Fruit fly (Drosophila melanogaster): ENCODE measurements around the gene Ir67b.

DNA sequence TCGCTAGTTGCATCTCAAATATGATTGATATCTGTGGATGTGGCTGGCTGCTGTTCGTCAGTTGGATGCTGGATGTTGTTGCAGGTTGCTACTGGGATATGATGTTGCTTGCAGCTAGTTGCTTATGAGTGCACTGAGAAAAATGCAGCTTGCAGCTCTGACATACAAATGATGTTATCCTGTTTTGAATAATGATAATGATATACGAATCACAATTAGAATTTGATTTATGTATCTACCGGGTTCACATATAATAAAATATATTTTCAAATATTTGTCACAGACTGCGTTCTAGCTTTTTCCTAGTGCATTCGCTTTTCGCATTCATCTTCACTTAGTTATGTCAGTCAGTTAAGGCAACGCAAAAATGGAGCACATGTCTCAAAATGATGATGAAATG, 35.3 kb downstream of the Ir67b start:
- TF ChIP-seq Sin3A (optimal IDR thresholded peaks at IDR 0.05) (no peak), psq (optimal IDR thresholded peaks at IDR 0.05) (no peak), h (optimal IDR thresholded peaks at IDR 0.05) (no peak), ttk (optimal IDR thresholded peaks at IDR 0.05) (no peak), Myc (optimal IDR thresholded peaks at IDR 0.05) (no peak), insv (optimal IDR thresholded peaks at IDR 0.05) (no peak)
